Worm (Caenorhabditis elegans) whole organism, midembryonic: ENCODE results near the gene T02E9.5.

Experiments
- T22C8.4 ChIP-seq: fragments of 200-800 bp; sonication (Bioruptor generic); IDR thresholded peaks from 2 replicates; pipeline ENCODE4 v1.3.6; 2022; ENCODE audit warnings: missing genetic modification characterization, missing compliant biosample characterization
- cog-1 ChIP-seq: sonication (generic microtip); optimal IDR thresholded peaks from 2 replicates; lab custom pipeline; 2016; ENCODE audit warnings: missing genetic modification characterization, missing compliant biosample characterization
- flt-1 ChIP-seq: fragments of 200-800 bp; sonication (Bioruptor generic); IDR thresholded peaks from 2 replicates; pipeline ENCODE4 v1.3.6; 2022; ENCODE audit warnings: missing genetic modification characterization, missing compliant biosample characterization
- klf-2 ChIP-seq: fragments of 200-800 bp; sonication (Bioruptor generic); conservative IDR thresholded peaks from 2 replicates; pipeline ENCODE4 v1.3.6; 2022; ENCODE audit warnings: missing genetic modification reagents, missing genetic modification characterization, missing compliant biosample characterization
- med-1 ChIP-seq: sonication (generic microtip); optimal IDR thresholded peaks from 2 replicates; lab custom pipeline; 2017; ENCODE audit warnings: missing genetic modification characterization, mild to moderate bottlenecking, missing compliant biosample characterization, antibody characterized with exemption, missing genetic modification reagents; ENCODE audit not compliant: insufficient read depth
- ref-1 ChIP-seq: fragments of 200-800 bp; sonication (Bioruptor generic); conservative IDR thresholded peaks from 2 replicates; pipeline ENCODE4 v1.3.6; 2022; ENCODE audit warnings: missing genetic modification reagents, missing genetic modification characterization, missing compliant biosample characterization
- tab-1 ChIP-seq: fragments of 200-800 bp; sonication (Bioruptor generic); IDR thresholded peaks from 2 replicates; pipeline ENCODE4 v1.3.6; 2022; ENCODE audit warnings: missing genetic modification characterization, missing compliant biosample characterization
- ztf-23 ChIP-seq: fragments of 200-800 bp; sonication (Bioruptor generic); IDR thresholded peaks from 2 replicates; pipeline ENCODE4 v1.3.6; 2022; ENCODE audit warnings: missing genetic modification reagents, missing genetic modification characterization, missing compliant biosample characterization
- ztf-29 ChIP-seq: fragments of 200-800 bp; sonication (Bioruptor generic); IDR thresholded peaks from 2 replicates; pipeline ENCODE4 v1.3.6; 2022; ENCODE audit warnings: missing genetic modification reagents, missing genetic modification characterization, missing compliant biosample characterization

The T02E9.5 gene

DNA sequence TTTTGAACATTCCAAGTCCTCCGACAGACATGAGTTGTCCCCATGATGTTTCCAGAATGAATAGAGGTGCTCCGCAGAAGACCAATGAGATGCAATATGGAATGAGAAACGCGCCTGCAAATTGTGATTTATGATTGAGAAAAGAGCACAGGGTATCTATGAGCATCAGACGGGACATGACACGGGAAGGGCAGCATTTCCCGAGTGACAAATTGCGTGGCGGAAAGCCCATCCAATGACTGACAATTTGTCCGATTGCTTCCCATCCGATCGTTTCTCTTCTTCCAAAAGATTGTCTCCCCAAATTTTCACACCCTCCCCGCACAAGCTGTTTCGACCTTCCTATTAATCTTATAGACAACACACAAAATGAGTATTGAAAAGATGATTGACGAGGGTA is 34.3 kb upstream of the T02E9.5 start:
- TF ChIP-seq med-1 (GFP tag; lab: Kevin White, UChicago) (no peak), klf-2 (no peak), ztf-23 (GFP tag; lab: Robert Waterston, UW) (no peak), ztf-29 (no peak), ref-1 (GFP tag; lab: Robert Waterston, UW) (no peak), flt-1 (GFP tag; lab: Robert Waterston, UW) (no peak), cog-1 (tag; lab: Kevin White, UChicago) (no peak), T22C8.4 (GFP tag; lab: Robert Waterston, UW) (no peak), tab-1 (GFP tag; lab: Robert Waterston, UW) (no peak)

DNA sequence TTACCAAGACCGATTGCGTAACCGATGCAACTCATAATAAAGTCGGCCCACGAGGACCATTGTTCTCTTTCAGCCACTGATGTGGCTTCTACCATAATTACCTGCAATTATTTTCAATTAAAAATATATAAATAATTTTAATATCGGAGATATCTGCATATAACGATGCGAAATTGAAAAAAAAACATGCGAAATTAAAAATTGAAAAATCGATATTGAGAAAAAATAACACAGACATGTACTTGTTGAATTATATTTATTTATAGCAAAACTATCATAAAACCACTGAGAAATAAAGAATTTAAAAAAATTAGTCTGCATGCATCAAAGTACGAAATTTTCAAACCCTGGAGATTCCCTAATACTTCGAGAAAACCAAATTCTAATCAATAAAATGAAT is 33.7 kb upstream of the T02E9.5 start, which contains the start of gene snf-11:
Gene snf-11 (minus strand): TSS at position 101 of the 400 bp plus-strand sequence.
- TF ChIP-seq cog-1 (tag; lab: Kevin White, UChicago) (no peak), ztf-23 (GFP tag; lab: Robert Waterston, UW) (no peak), T22C8.4 (GFP tag; lab: Robert Waterston, UW) (no peak), flt-1 (GFP tag; lab: Robert Waterston, UW) (no peak), ref-1 (GFP tag; lab: Robert Waterston, UW) (no peak), klf-2 (no peak)

DNA sequence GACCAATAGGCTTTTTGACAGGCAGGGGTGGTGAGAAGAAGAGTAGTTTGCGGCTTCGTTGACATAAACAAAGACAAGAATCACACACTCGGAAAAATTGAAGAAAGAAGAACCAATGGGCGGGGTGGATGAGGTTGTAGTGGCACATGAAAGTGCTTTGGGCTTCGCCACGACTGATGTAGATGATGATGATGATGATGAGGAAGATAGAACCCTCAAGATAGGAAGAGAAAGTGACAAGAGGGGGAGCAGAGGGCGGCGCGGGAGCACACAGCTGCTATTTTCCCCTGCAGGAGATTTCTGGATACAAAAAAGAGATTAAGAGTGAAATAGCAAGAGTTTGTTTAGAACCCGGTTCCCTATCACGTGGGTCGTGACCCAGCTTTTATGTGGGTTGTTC is 33.1 kb upstream of the T02E9.5 start:
- TF ChIP-seq flt-1 (GFP tag; lab: Robert Waterston, UW) (no peak), ref-1 (GFP tag; lab: Robert Waterston, UW) (no peak), ztf-29 (no peak), tab-1 (GFP tag; lab: Robert Waterston, UW) (no peak), klf-2 (no peak), ztf-23 (GFP tag; lab: Robert Waterston, UW) (no peak), med-1 (GFP tag; lab: Kevin White, UChicago) (no peak), cog-1 (tag; lab: Kevin White, UChicago) (no peak), T22C8.4 (GFP tag; lab: Robert Waterston, UW) (no peak)

DNA sequence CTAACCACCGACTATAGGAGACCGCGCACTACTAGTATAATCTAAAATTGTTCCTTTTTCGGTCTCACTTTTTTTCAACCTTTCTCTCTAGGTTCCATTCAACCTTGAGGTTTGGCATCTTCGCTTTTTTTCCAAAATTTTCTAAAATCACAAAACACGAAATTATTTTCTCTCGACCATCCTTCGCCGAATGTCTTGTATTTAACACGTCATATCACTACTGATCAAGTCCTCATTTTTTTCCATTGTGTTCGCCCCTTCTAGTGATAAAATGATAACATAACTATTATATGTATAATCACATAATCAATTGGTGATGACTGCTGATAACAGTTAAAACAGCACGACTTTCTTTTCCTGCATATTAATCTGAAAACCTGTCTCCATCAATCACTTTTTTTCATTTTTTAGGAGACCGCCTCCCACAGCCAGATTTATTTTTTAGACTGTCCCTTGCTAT is 31.0 kb upstream of the T02E9.5 start, which contains the start of gene T03F7.7:
Gene T03F7.7 (plus strand): TSS at position 410 of the 460 bp plus-strand sequence.
- no peak for TF ChIP-seq ref-1 (GFP tag; lab: Robert Waterston, UW)
- TF ChIP-seq med-1 (GFP tag; lab: Kevin White, UChicago): no peak
- TF ChIP-seq flt-1 (GFP tag; lab: Robert Waterston, UW): no peak
- TF ChIP-seq ztf-29: no peak
- no peak for TF ChIP-seq tab-1 (GFP tag; lab: Robert Waterston, UW)
- no peak for TF ChIP-seq cog-1 (tag; lab: Kevin White, UChicago)
- no peak for TF ChIP-seq klf-2
- no peak for TF ChIP-seq T22C8.4 (GFP tag; lab: Robert Waterston, UW)
- no peak for TF ChIP-seq ztf-23 (GFP tag; lab: Robert Waterston, UW)

DNA sequence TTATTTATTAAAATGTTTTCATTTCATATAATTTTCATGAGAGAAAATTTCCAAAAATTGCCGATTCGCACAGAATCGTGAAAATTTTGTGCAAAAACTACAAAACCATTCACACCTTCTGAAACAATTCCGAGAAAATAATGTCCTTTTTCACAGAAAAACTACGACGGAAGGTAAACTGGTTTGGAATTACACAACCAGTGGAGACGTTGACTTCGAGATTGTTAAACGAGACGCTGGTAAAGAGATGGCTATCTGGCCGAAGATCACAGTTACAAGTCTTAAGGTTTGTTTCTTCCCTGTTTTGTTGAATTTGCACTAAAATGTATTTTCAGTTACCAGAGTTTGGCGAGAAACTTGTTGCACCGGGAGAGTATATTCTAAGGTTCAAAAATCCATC is 29.1 kb upstream of the T02E9.5 start:
- TF ChIP-seq klf-2: no peak
- no peak for TF ChIP-seq med-1 (GFP tag; lab: Kevin White, UChicago)

DNA sequence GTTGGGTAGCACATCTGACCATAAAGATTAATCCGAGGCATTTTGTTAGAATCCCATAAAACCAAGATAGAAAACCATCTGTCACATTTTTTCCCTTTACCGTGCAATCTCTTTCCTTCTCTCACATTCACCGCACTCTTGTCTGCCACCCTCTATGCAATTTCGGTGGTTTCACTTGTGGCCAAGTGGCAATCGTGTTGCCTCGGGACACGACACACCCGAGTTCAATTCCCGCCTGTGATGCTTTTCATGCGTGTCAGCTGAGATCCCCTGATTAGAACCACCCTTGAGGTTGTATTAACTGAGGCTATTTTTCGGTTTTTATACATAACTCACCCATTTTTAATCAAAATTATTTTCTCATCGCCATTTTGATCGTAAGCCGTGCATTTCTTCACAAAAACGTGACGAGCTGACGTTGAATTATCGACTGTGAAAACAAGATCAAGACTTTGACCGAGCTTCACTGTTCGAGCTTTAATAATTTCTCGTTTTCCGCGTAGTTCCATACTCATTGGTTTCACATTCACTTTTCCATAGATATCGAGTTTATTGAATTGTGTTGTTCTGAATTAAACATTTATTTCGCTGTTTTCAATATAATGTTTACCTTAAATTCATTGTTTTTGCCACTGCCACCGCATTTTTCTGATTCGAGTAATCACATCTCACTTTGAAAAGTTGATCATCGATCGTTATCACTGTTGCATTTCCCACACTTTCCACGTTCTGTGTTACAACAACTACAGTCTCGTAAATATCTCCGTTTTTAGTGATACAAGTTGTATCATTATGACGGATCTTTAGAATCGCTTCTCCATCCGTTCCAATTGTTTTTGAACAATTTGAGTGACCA is 27.8 kb upstream of the T02E9.5 start:
- TF ChIP-seq T22C8.4 (GFP tag; lab: Robert Waterston, UW) (peak; percentile 99), ztf-29 (peak; percentile 100), ztf-23 (GFP tag; lab: Robert Waterston, UW) (peak; percentile 99), tab-1 (GFP tag; lab: Robert Waterston, UW) (peak; percentile 100), cog-1 (tag; lab: Kevin White, UChicago) (peak; percentile 98), klf-2 (peak; percentile 100), ref-1 (GFP tag; lab: Robert Waterston, UW) (peak; percentile 99), flt-1 (GFP tag; lab: Robert Waterston, UW) (peak; percentile 99), med-1 (GFP tag; lab: Kevin White, UChicago) (peak; percentile 96)

ce11 chrV:11316801-11317200 is 25.2 kb upstream of the T02E9.5 start, which contains the start of gene cutl-18:
Gene cutl-18, minus strand, starts transcription at chrV:11316901.
- TF ChIP-seq T22C8.4 (GFP tag; lab: Robert Waterston, UW): no peak
- no peak for TF ChIP-seq ref-1 (GFP tag; lab: Robert Waterston, UW)
- TF ChIP-seq ztf-29: no peak
- no peak for TF ChIP-seq klf-2
- no peak for TF ChIP-seq tab-1 (GFP tag; lab: Robert Waterston, UW)
- TF ChIP-seq ztf-23 (GFP tag; lab: Robert Waterston, UW): no peak
- no peak for TF ChIP-seq flt-1 (GFP tag; lab: Robert Waterston, UW)
- no peak for TF ChIP-seq med-1 (GFP tag; lab: Kevin White, UChicago)
- no peak for TF ChIP-seq cog-1 (tag; lab: Kevin White, UChicago)

DNA sequence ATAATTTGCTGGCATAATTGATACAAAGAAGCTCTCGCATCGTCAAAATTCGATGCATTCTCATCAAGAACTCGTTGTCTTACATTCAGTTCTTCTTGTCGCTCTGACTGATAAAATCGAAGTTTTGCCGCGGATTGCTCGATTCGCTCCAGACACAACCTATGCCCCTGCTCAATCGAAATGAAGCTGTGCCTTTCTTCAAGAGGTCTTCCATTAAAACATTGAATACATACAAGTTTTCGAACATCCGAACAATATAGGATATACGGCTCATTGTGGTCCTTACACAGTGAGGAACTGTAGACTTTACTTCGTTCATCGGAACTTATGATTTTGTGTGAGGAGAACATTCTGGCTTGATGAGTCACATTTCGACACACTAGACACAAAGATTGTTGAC is 21.2 kb upstream of the T02E9.5 start:
- TF ChIP-seq cog-1 (tag; lab: Kevin White, UChicago): no peak
- TF ChIP-seq med-1 (GFP tag; lab: Kevin White, UChicago): no peak
- TF ChIP-seq klf-2: no peak
- TF ChIP-seq T22C8.4 (GFP tag; lab: Robert Waterston, UW): no peak

- TF ChIP-seq ztf-29 (no peak), ztf-23 (GFP tag; lab: Robert Waterston, UW) (no peak), med-1 (GFP tag; lab: Kevin White, UChicago) (no peak), tab-1 (GFP tag; lab: Robert Waterston, UW) (no peak), T22C8.4 (GFP tag; lab: Robert Waterston, UW) (no peak)
Observed at ce11 chrV:11321719-11322118, 20.3 kb upstream of the T02E9.5 start, which contains the start of gene F47G9.4. Gene F47G9.4, minus strand, starts transcription at chrV:11321816.
